Worm (Caenorhabditis elegans) whole organism, L4/young adult: Measurements from ENCODE around the gene vps-54.

Source experiments
- W03F9.2 ChIP-seq: fragments of 150-350 bp; optimal IDR thresholded peaks from 2 replicates; lab custom pipeline; 2014; ENCODE audit warnings: missing biosample characterization, missing genetic modification characterization
- dao-5 ChIP-seq: sonication (generic microtip); optimal IDR thresholded peaks from 2 replicates; lab custom pipeline; 2016; ENCODE audit warnings: missing genotype, missing genetic modification characterization, moderate library complexity, missing compliant biosample characterization
- him-1 ChIP-seq: sonication (generic microtip); optimal IDR thresholded peaks from 2 replicates; lab custom pipeline; 2016; ENCODE audit warnings: missing genotype, missing genetic modification reagents, missing genetic modification characterization, missing compliant biosample characterization

DNA sequence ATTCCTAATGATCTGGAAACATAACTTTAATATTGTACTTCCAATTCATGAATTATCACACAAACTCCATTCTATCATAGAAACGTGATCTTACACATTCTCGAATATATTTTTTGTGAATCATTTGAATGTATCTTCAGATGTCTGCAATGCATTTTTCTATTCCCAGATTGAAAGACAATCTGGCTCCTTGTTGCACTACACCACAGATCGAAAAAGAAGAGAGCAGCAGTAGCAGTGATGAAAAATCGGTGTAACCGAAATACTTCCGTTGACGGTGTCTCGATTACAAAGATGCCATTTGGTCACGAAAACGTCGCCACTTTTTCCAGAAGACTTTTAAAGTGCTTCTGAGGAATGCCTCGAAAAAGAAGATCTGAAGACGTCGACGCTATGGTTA is 36.2 kb downstream of the vps-54 start, which contains the start of gene degt-1:
- TF ChIP-seq him-1 (tag; lab: Kevin White, UChicago) = no peak
- TF ChIP-seq W03F9.2 = no peak
- TF ChIP-seq dao-5 (tag; lab: Kevin White, UChicago) = no peak
